Fruit fly (Drosophila melanogaster): ENCODE data around the gene mfr.

The mfr gene

dm6 chr3L:8879465-8879864 is 33.0 kb downstream of the mfr start:
- TF ChIP-seq Sin3A (optimal IDR thresholded peaks at IDR 0.05) (no peak), ttk (optimal IDR thresholded peaks at IDR 0.05) (no peak), psq (optimal IDR thresholded peaks at IDR 0.05) (no peak), h (optimal IDR thresholded peaks at IDR 0.05) (no peak), Myc (optimal IDR thresholded peaks at IDR 0.05) (no peak)

dm6 chr3L:8878388-8878787 is 34.1 kb downstream of the mfr start:
- TF ChIP-seq insv (optimal IDR thresholded peaks at IDR 0.05) (no peak), psq (optimal IDR thresholded peaks at IDR 0.05) (no peak)

dm6 chr3L:8873053-8873452 is 39.4 kb downstream of the mfr start:
- TF ChIP-seq h (optimal IDR thresholded peaks at IDR 0.05), result no peak
- no peak for TF ChIP-seq Myc (optimal IDR thresholded peaks at IDR 0.05)
- no peak for TF ChIP-seq Sin3A (optimal IDR thresholded peaks at IDR 0.05)
- no peak for TF ChIP-seq psq (optimal IDR thresholded peaks at IDR 0.05)
- no peak for TF ChIP-seq insv (optimal IDR thresholded peaks at IDR 0.05)
- TF ChIP-seq ttk (optimal IDR thresholded peaks at IDR 0.05), result no peak

DNA sequence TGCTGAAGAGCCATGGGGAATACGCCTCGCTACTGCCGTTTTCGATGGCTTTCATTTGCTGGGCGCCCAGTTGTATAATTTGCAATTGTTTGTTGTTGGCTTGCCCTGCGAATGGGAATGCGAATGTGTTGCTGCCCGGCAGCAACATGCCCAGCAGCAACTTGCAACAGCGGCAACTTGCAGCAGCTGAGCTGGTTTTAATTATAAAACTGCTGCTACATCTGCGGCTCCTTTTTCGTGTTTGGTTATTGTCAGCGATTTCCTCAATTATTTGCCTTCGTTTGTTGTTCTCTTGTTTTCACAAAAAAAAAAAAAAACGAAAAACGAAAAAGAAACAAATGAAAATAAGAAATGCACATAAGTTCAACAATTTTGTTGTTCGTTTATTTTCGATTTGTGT is 41.5 kb downstream of the mfr start:
- TF ChIP-seq psq (optimal IDR thresholded peaks at IDR 0.05) (no peak), insv (optimal IDR thresholded peaks at IDR 0.05) (no peak), Sin3A (optimal IDR thresholded peaks at IDR 0.05) (no peak), Myc (optimal IDR thresholded peaks at IDR 0.05) (no peak), h (optimal IDR thresholded peaks at IDR 0.05) (no peak), ttk (optimal IDR thresholded peaks at IDR 0.05) (no peak)

DNA sequence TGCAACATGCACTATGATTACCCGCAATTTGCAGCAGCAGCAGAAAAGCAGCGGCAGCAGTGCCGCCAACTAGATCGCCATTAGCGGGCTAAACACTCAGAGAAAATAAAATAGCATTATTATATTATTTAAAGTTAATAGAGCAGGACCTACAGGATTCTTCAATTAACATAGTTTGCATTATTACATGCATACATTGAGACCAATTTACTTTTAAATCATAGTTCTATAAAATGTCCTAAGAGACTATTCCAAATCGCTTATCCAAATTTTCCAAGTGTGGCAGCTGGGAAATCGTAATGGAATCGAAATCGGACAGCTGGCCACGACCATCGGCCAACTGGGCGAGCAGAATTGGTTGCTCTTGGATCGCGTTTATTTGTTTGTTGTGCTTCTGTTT is 41.9 kb downstream of the mfr start:
- no peak for TF ChIP-seq insv (optimal IDR thresholded peaks at IDR 0.05)
- no peak for TF ChIP-seq psq (optimal IDR thresholded peaks at IDR 0.05)
- no peak for TF ChIP-seq Myc (optimal IDR thresholded peaks at IDR 0.05)
- TF ChIP-seq Sin3A (optimal IDR thresholded peaks at IDR 0.05), result no peak
- TF ChIP-seq ttk (optimal IDR thresholded peaks at IDR 0.05), result no peak
- no peak for TF ChIP-seq h (optimal IDR thresholded peaks at IDR 0.05)

DNA sequence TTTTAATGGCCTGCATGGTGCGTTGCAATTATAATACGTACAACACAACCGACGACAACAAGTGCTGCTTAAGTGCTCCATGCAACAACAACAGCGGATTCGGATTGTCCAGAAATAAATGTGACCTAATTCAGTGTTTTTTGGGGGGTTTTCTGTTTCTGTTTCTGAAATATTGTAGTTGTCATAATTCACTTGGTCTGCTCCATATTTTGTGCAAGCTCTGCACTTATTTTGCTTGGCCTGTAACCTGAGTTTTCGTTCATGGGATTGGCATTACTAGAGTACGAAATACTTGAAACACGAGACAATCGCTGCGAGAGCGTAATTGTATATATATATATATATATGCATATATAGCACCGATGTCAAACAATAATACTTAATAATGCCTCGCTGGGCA is 43.1 kb downstream of the mfr start:
- TF ChIP-seq Sin3A (optimal IDR thresholded peaks at IDR 0.05) (no peak), ttk (optimal IDR thresholded peaks at IDR 0.05) (no peak), Myc (optimal IDR thresholded peaks at IDR 0.05) (no peak), h (optimal IDR thresholded peaks at IDR 0.05) (no peak), psq (optimal IDR thresholded peaks at IDR 0.05) (no peak), insv (optimal IDR thresholded peaks at IDR 0.05) (no peak)

- no peak for TF ChIP-seq insv (optimal IDR thresholded peaks at IDR 0.05)
- no peak for TF ChIP-seq Sin3A (optimal IDR thresholded peaks at IDR 0.05)
- TF ChIP-seq ttk (optimal IDR thresholded peaks at IDR 0.05), result no peak
- no peak for TF ChIP-seq psq (optimal IDR thresholded peaks at IDR 0.05)
- no peak for TF ChIP-seq h (optimal IDR thresholded peaks at IDR 0.05)
- TF ChIP-seq Myc (optimal IDR thresholded peaks at IDR 0.05), result no peak
These were observed 47.3 kb downstream of the mfr start for dm6 chr3L:8865185-8865584.

DNA sequence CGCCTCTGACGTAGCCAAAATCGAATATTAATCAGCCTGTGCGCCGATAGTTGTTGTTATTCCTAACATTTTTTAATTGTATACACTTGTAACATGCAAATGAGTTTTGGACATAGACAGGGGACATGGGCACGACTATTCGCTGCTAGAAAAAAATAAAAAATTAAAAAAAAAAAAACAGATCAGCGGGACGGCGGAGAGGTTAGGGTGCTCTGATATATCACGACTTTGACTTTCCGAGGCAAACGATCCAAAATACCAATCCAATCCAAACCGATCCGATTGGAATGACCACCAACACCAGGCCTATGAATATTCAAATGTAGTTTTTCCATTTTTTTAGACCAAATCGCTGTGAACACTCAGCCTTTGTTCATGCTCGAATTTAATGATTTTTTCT is 51.7 kb downstream of the mfr start:
- TF ChIP-seq Sin3A (optimal IDR thresholded peaks at IDR 0.05), result no peak
- TF ChIP-seq psq (optimal IDR thresholded peaks at IDR 0.05), result no peak
- no peak for TF ChIP-seq ttk (optimal IDR thresholded peaks at IDR 0.05)
- TF ChIP-seq Myc (optimal IDR thresholded peaks at IDR 0.05), result no peak

- TF ChIP-seq psq (optimal IDR thresholded peaks at IDR 0.05) (no peak), h (optimal IDR thresholded peaks at IDR 0.05) (no peak), ttk (optimal IDR thresholded peaks at IDR 0.05) (no peak), Myc (optimal IDR thresholded peaks at IDR 0.05) (no peak), insv (optimal IDR thresholded peaks at IDR 0.05) (no peak), Sin3A (optimal IDR thresholded peaks at IDR 0.05) (no peak)
These were observed 52.5 kb downstream of the mfr start for dm6 chr3L:8859936-8860335.

dm6 chr3L:8857648-8858362 is 54.7 kb downstream of the mfr start:
- no peak for TF ChIP-seq Sin3A (optimal IDR thresholded peaks at IDR 0.05)
- TF ChIP-seq h (optimal IDR thresholded peaks at IDR 0.05), result no peak
- TF ChIP-seq psq (optimal IDR thresholded peaks at IDR 0.05), result no peak
- TF ChIP-seq Myc (optimal IDR thresholded peaks at IDR 0.05), result no peak
- TF ChIP-seq insv (optimal IDR thresholded peaks at IDR 0.05), result no peak
- no peak for TF ChIP-seq ttk (optimal IDR thresholded peaks at IDR 0.05)

dm6 chr3L:8856875-8857274 is 55.6 kb downstream of the mfr start:
- TF ChIP-seq ttk (optimal IDR thresholded peaks at IDR 0.05), result no peak
- TF ChIP-seq psq (optimal IDR thresholded peaks at IDR 0.05), result no peak
- TF ChIP-seq insv (optimal IDR thresholded peaks at IDR 0.05), result no peak
- no peak for TF ChIP-seq Myc (optimal IDR thresholded peaks at IDR 0.05)
- no peak for TF ChIP-seq Sin3A (optimal IDR thresholded peaks at IDR 0.05)
- TF ChIP-seq h (optimal IDR thresholded peaks at IDR 0.05), result no peak

All from Kc167 (cell line).